Worm (Caenorhabditis elegans) whole organism, L2 larva: Measurements from ENCODE around the gene T11B7.5.

Source experiments
- C34F6.9 ChIP-seq: fragments of 150-350 bp; optimal IDR thresholded peaks from 2 replicates; lab custom pipeline; 2014; ENCODE audit warnings: missing biosample characterization, missing genetic modification characterization
- F13H6.1 ChIP-seq: sonication (generic microtip); optimal IDR thresholded peaks from 2 replicates; lab custom pipeline; 2016; ENCODE audit warnings: missing genetic modification characterization, missing compliant biosample characterization
- R02D3.7 ChIP-seq: fragments of 150-350 bp; optimal IDR thresholded peaks from 2 replicates; lab custom pipeline; 2014; ENCODE audit warnings: missing biosample characterization, missing genetic modification characterization
- Y55F3AM.14 ChIP-seq: fragments of 200-800 bp; sonication (Bioruptor generic); optimal IDR thresholded peaks from 2 replicates; lab custom pipeline; 2018; ENCODE audit warnings: mild to moderate bottlenecking, missing genetic modification characterization, missing compliant biosample characterization
- ZK546.5 ChIP-seq: sonication (generic microtip); optimal IDR thresholded peaks from 2 replicates; lab custom pipeline; 2017; ENCODE audit warnings: missing biosample characterization, missing genetic modification characterization
- alr-1 ChIP-seq: fragments of 150-350 bp; optimal IDR thresholded peaks from 2 replicates; lab custom pipeline; 2014; ENCODE audit warnings: missing biosample characterization, missing genetic modification characterization
- aly-2 ChIP-seq: fragments of 150-350 bp; optimal IDR thresholded peaks from 2 replicates; lab custom pipeline; 2014; ENCODE audit warnings: missing biosample characterization, missing genetic modification characterization
- ama-1 ChIP-seq: fragments of 150-350 bp; optimal IDR thresholded peaks from 2 replicates; lab custom pipeline; 2018; ENCODE audit warnings: inconsistent platforms
- blmp-1 ChIP-seq: sonication (generic microtip); optimal IDR thresholded peaks from 2 replicates; lab custom pipeline; 2017; ENCODE audit warnings: missing genetic modification characterization, mild to moderate bottlenecking, missing compliant biosample characterization, antibody characterized with exemption, moderate library complexity; ENCODE audit not compliant: insufficient read depth
- ceh-16 ChIP-seq: fragments of 150-350 bp; optimal IDR thresholded peaks from 2 replicates; lab custom pipeline; 2014; ENCODE audit warnings: missing biosample characterization, missing genetic modification characterization
- ceh-82 ChIP-seq: fragments of 150-350 bp; optimal IDR thresholded peaks from 2 replicates; lab custom pipeline; 2014; ENCODE audit warnings: missing biosample characterization, missing genetic modification characterization
- crh-2 ChIP-seq: sonication (generic microtip); optimal IDR thresholded peaks from 2 replicates; lab custom pipeline; 2017; ENCODE audit warnings: missing biosample characterization, missing genetic modification characterization
- dmd-4 ChIP-seq: sonication (generic microtip); optimal IDR thresholded peaks from 2 replicates; lab custom pipeline; 2017; ENCODE audit warnings: missing biosample characterization, missing genetic modification characterization
- elt-1 ChIP-seq: fragments of 150-350 bp; optimal IDR thresholded peaks from 2 replicates; lab custom pipeline; 2014; ENCODE audit warnings: missing biosample characterization, missing genetic modification characterization
- elt-3 ChIP-seq: sonication (generic microtip); optimal IDR thresholded peaks from 2 replicates; lab custom pipeline; 2017; ENCODE audit warnings: missing biosample characterization, missing genetic modification characterization
- fos-1 ChIP-seq: fragments of 150-350 bp; optimal IDR thresholded peaks from 2 replicates; lab custom pipeline; 2014; ENCODE audit warnings: missing biosample characterization, missing genetic modification characterization
- gmeb-1 ChIP-seq: fragments of 150-350 bp; optimal IDR thresholded peaks from 2 replicates; lab custom pipeline; 2014; ENCODE audit warnings: missing biosample characterization, missing genetic modification characterization
- lin-11 ChIP-seq: fragments of 150-350 bp; sonication (generic microtip); optimal IDR thresholded peaks from 2 replicates; lab custom pipeline; 2014; ENCODE audit warnings: missing biosample characterization, missing genetic modification characterization, inconsistent platforms, mixed read lengths
- lin-13 ChIP-seq: fragments of 150-350 bp; optimal IDR thresholded peaks from 2 replicates; lab custom pipeline; 2014; ENCODE audit warnings: missing biosample characterization, missing genetic modification reagents, missing genetic modification characterization
- lin-39 ChIP-seq: fragments of 150-350 bp; optimal IDR thresholded peaks from 2 replicates; lab custom pipeline; 2014; ENCODE audit warnings: missing biosample characterization, missing genetic modification reagents, missing genetic modification characterization
- lsy-2 ChIP-seq, 2 experiments: fragments of 150-350 bp in 1 of 2; sonication (generic microtip) in 1 of 2; optimal IDR thresholded peaks; 2 replicates each; lab custom pipeline; 2014 to 2017; ENCODE audit warnings: missing biosample characterization in 2 of 2, missing genetic modification characterization in 2 of 2
- mab-5 ChIP-seq: fragments of 150-350 bp; optimal IDR thresholded peaks from 2 replicates; lab custom pipeline; 2014; ENCODE audit warnings: missing biosample characterization, missing genetic modification characterization
- mbf-1 ChIP-seq: sonication (generic microtip); optimal IDR thresholded peaks from 2 replicates; lab custom pipeline; 2017; ENCODE audit warnings: missing biosample characterization, missing genetic modification characterization
- mdl-1 ChIP-seq, 2 experiments: fragments of 150-350 bp in 1 of 2; sonication (generic microtip) in 1 of 2; optimal IDR thresholded peaks; 2 replicates each; lab custom pipeline; 2017; ENCODE audit warnings: missing biosample characterization in 2 of 2, missing genetic modification characterization in 2 of 2
- nhr-10 ChIP-seq: sonication (generic microtip); optimal IDR thresholded peaks from 2 replicates; lab custom pipeline; 2017; ENCODE audit warnings: missing biosample characterization, missing genetic modification characterization
- nhr-11 ChIP-seq: fragments of 150-350 bp; optimal IDR thresholded peaks from 2 replicates; lab custom pipeline; 2014; ENCODE audit warnings: missing biosample characterization, missing genetic modification characterization
- nhr-12 ChIP-seq: fragments of 150-350 bp; optimal IDR thresholded peaks from 2 replicates; lab custom pipeline; 2014; ENCODE audit warnings: missing biosample characterization, missing genetic modification characterization
- nhr-129 ChIP-seq: fragments of 150-350 bp; optimal IDR thresholded peaks from 2 replicates; lab custom pipeline; 2014; ENCODE audit warnings: missing biosample characterization, missing genetic modification characterization
- nhr-21 ChIP-seq: fragments of 150-350 bp; optimal IDR thresholded peaks from 2 replicates; lab custom pipeline; 2014; ENCODE audit warnings: missing biosample characterization, missing genetic modification characterization
- nhr-23 ChIP-seq: fragments of 150-350 bp; optimal IDR thresholded peaks from 2 replicates; lab custom pipeline; 2014; ENCODE audit warnings: missing biosample characterization, missing genetic modification reagents, missing genetic modification characterization
- nhr-237 ChIP-seq: fragments of 150-350 bp; optimal IDR thresholded peaks from 2 replicates; lab custom pipeline; 2014; ENCODE audit warnings: missing biosample characterization, missing genetic modification characterization
- nhr-25 ChIP-seq: fragments of 150-350 bp; sonication (generic microtip); optimal IDR thresholded peaks from 3 replicates; lab custom pipeline; 2014; ENCODE audit warnings: missing biosample characterization, missing genetic modification characterization
- nhr-6 ChIP-seq: fragments of 150-350 bp; optimal IDR thresholded peaks from 2 replicates; lab custom pipeline; 2014; ENCODE audit warnings: missing biosample characterization, missing genetic modification characterization
- nhr-77 ChIP-seq: fragments of 150-350 bp; optimal IDR thresholded peaks from 2 replicates; lab custom pipeline; 2014; ENCODE audit warnings: missing biosample characterization, missing genetic modification characterization
- peb-1 ChIP-seq: fragments of 150-350 bp; optimal IDR thresholded peaks from 2 replicates; lab custom pipeline; 2014; ENCODE audit warnings: missing biosample characterization, missing genetic modification characterization
- sem-4 ChIP-seq: fragments of 150-350 bp; optimal IDR thresholded peaks from 2 replicates; lab custom pipeline; 2014; ENCODE audit warnings: missing biosample characterization, missing genetic modification reagents, missing genetic modification characterization
- skn-1 ChIP-seq: sonication (generic microtip); optimal IDR thresholded peaks from 2 replicates; lab custom pipeline; 2017; ENCODE audit warnings: missing biosample characterization, missing genetic modification characterization
- sma-3 ChIP-seq: sonication (generic microtip); optimal IDR thresholded peaks from 2 replicates; lab custom pipeline; 2016; ENCODE audit warnings: missing genetic modification reagents, missing genetic modification characterization, missing compliant biosample characterization
- sma-9 ChIP-seq, 2 experiments: fragments of 150-350 bp in 1 of 2; sonication (generic microtip) in 1 of 2; optimal IDR thresholded peaks; 2 replicates each; lab custom pipeline; 2014 to 2016; ENCODE audit warnings: missing genetic modification characterization in 2 of 2, mild to moderate bottlenecking in 1 of 2, missing biosample characterization in 1 of 2, missing compliant biosample characterization in 1 of 2, missing genetic modification reagents in 1 of 2, moderate library complexity in 1 of 2
- snpc-4 ChIP-seq: fragments of 150-350 bp; optimal IDR thresholded peaks from 2 replicates; lab custom pipeline; 2014; ENCODE audit warnings: missing biosample characterization, missing genetic modification characterization
- unc-39 ChIP-seq: fragments of 150-350 bp; optimal IDR thresholded peaks from 2 replicates; lab custom pipeline; 2014; ENCODE audit warnings: missing biosample characterization, missing genetic modification characterization
- unc-55 ChIP-seq: fragments of 150-350 bp; sonication (generic microtip); optimal IDR thresholded peaks from 3 replicates; lab custom pipeline; 2014; ENCODE audit warnings: missing biosample characterization, missing genetic modification reagents, missing genetic modification characterization
- unc-62 ChIP-seq: fragments of 150-350 bp; optimal IDR thresholded peaks from 2 replicates; lab custom pipeline; 2014; ENCODE audit warnings: missing biosample characterization, missing genetic modification reagents, missing genetic modification characterization
- zag-1 ChIP-seq: fragments of 150-350 bp; optimal IDR thresholded peaks from 2 replicates; lab custom pipeline; 2014; ENCODE audit warnings: missing biosample characterization, missing genetic modification characterization
- ztf-1 ChIP-seq: fragments of 200-800 bp; sonication (Bioruptor generic); conservative IDR thresholded peaks from 2 replicates; pipeline ENCODE4 v1.3.6; 2022; ENCODE audit warnings: missing genetic modification characterization, missing compliant biosample characterization
- ztf-11 ChIP-seq: sonication (generic microtip); optimal IDR thresholded peaks from 2 replicates; lab custom pipeline; 2017; ENCODE audit warnings: missing biosample characterization, missing genetic modification characterization
- ztf-4 ChIP-seq: fragments of 150-350 bp; optimal IDR thresholded peaks from 2 replicates; lab custom pipeline; 2014; ENCODE audit warnings: missing biosample characterization, missing genetic modification characterization

Gene T11B7.5

ce11 chrIV:8855963-8856362, at the start of gene T11B7.5:
Gene T11B7.5, minus strand, starts transcription at chrIV:8856063.
- TF ChIP-seq nhr-25: no peak
- TF ChIP-seq ceh-82 (tag; lab: Kevin White, UChicago): no peak
- no peak for TF ChIP-seq unc-39 (tag; lab: Kevin White, UChicago)
- no peak for TF ChIP-seq lsy-2 (tag; optimal IDR thresholded peaks at IDR 0.05; lab: Kevin White, UChicago)
- no peak for TF ChIP-seq ZK546.5 (tag; lab: Kevin White, UChicago)
- TF ChIP-seq skn-1 (tag; lab: Kevin White, UChicago): no peak
- TF ChIP-seq lin-13 (GFP tag; lab: Kevin White, UChicago): no peak

DNA sequence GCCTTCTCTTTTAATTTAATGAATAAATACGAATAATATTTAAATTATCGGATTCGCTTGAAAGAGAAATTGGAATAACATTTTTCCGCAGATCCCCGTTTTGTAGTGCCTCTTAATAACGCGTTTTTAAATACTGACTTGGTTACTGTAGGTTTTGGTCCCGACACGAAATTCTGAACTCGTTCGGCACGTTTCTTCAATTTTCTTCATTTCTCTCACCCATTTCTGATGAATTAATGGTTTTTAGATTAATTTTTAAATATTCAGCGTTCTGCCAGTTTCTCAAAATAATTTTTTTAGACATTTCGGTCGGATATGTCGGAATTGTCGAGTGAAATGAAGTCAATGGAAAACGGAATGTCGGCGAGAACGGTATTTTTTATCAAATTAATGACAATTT, 45.5 kb upstream of the T11B7.5 start, which contains the start of gene C27B7.5:
Gene C27B7.5, plus strand, starts transcription at position 301 of the 400 bp plus-strand sequence.
- TF ChIP-seq nhr-77: no peak
- no peak for TF ChIP-seq dmd-4 (tag; lab: Kevin White, UChicago)
- TF ChIP-seq ZK546.5 (tag; lab: Kevin White, UChicago): no peak
- no peak for TF ChIP-seq nhr-25
- TF ChIP-seq mab-5 (tag; lab: Kevin White, UChicago): no peak
- no peak for TF ChIP-seq alr-1 (tag; lab: Kevin White, UChicago)
- TF ChIP-seq ceh-16: no peak
- no peak for TF ChIP-seq ztf-4 (tag; lab: Kevin White, UChicago)
- TF ChIP-seq nhr-12 (tag; lab: Kevin White, UChicago): no peak
- TF ChIP-seq lin-39 (tag; lab: Kevin White, UChicago): no peak
- TF ChIP-seq blmp-1 (tag; lab: Kevin White, UChicago): no peak
- TF ChIP-seq ceh-82 (tag; lab: Kevin White, UChicago): no peak
- TF ChIP-seq unc-62 (GFP tag; lab: Kevin White, UChicago): no peak

DNA sequence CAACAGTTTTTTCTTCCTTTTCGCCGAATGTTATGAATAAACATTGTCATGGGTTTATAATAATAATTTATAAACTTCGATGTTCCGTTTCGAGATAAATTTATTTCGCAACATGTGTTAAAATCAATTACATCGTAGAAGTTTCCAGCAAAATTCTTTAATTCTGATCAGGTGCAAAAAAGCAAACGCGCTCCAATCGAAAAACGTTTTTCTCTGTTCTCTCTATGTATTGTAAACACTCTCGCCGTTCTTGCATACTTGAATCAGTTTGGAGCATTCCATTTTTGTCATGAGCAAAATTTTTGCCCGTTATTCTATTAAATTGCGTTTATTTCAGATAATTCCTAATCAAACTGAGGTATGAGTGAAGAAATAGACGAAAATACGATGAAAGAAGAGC, 37.9 kb upstream of the T11B7.5 start, which contains the start of gene rad-54.L2:
Gene rad-54.L2, plus strand, starts transcription at position 332 of the 400 bp plus-strand sequence.
- TF ChIP-seq zag-1 (tag; lab: Kevin White, UChicago): no peak
- no peak for TF ChIP-seq mab-5 (tag; lab: Kevin White, UChicago)
- TF ChIP-seq lin-13 (GFP tag; lab: Kevin White, UChicago): peak; percentile 37
- TF ChIP-seq lin-11: no peak
- TF ChIP-seq nhr-25: peak; percentile 61
- TF ChIP-seq nhr-12 (tag; lab: Kevin White, UChicago): no peak
- TF ChIP-seq gmeb-1 (tag; lab: Kevin White, UChicago): peak; percentile 46
- TF ChIP-seq aly-2 (tag; lab: Kevin White, UChicago): no peak
- no peak for TF ChIP-seq ceh-16
- no peak for TF ChIP-seq R02D3.7 (tag; lab: Kevin White, UChicago)
- peak; percentile 64 for TF ChIP-seq nhr-129 (tag; lab: Kevin White, UChicago)
- TF ChIP-seq elt-3 (tag; lab: Kevin White, UChicago): no peak
- TF ChIP-seq lsy-2 (tag; optimal IDR thresholded peaks at IDR 0.05; lab: Kevin White, UChicago): peak; percentile 30 to 72
- TF ChIP-seq dmd-4 (tag; lab: Kevin White, UChicago): no peak
- TF ChIP-seq crh-2 (tag; lab: Kevin White, UChicago): peak; percentile 80
- no peak for TF ChIP-seq blmp-1 (tag; lab: Kevin White, UChicago)
- TF ChIP-seq snpc-4 (tag; lab: Kevin White, UChicago): peak; percentile 52
- peak; percentile 39 for TF ChIP-seq nhr-10
- peak; percentile 29 for TF ChIP-seq F13H6.1 (tag; lab: Kevin White, UChicago)
- no peak for TF ChIP-seq ZK546.5 (tag; lab: Kevin White, UChicago)
- TF ChIP-seq ztf-11 (tag; lab: Kevin White, UChicago): no peak
- no peak for TF ChIP-seq mdl-1 (tag; optimal IDR thresholded peaks at IDR 0.05; lab: Kevin White, UChicago)
- TF ChIP-seq ceh-82 (tag; lab: Kevin White, UChicago): no peak
- TF ChIP-seq mbf-1 (tag; lab: Kevin White, UChicago): no peak
- TF ChIP-seq lin-39 (tag; lab: Kevin White, UChicago): no peak
- TF ChIP-seq sma-9 (GFP tag; optimal IDR thresholded peaks at IDR 0.05; lab: Kevin White, UChicago): no peak
- no peak for TF ChIP-seq sma-9 (tag; optimal IDR thresholded peaks at IDR 0.05; lab: Kevin White, UChicago)
- no peak for TF ChIP-seq nhr-77
- no peak for TF ChIP-seq nhr-237 (tag; lab: Kevin White, UChicago)
- no peak for TF ChIP-seq unc-62 (GFP tag; lab: Kevin White, UChicago)
- no peak for TF ChIP-seq nhr-6 (tag; lab: Kevin White, UChicago)
- no peak for TF ChIP-seq ztf-4 (tag; lab: Kevin White, UChicago)
- TF ChIP-seq elt-1 (tag; lab: Kevin White, UChicago): no peak
- no peak for TF ChIP-seq skn-1 (tag; lab: Kevin White, UChicago)
- peak; percentile 36 for TF ChIP-seq sma-3 (GFP tag; lab: Kevin White, UChicago)
- no peak for TF ChIP-seq nhr-23 (tag; lab: Kevin White, UChicago)
- TF ChIP-seq C34F6.9 (tag; lab: Kevin White, UChicago): peak; percentile 96
- TF ChIP-seq nhr-11 (tag; lab: Kevin White, UChicago): no peak
- TF ChIP-seq ztf-1 (GFP tag; lab: Robert Waterston, UW): no peak
- TF ChIP-seq fos-1 (tag; lab: Kevin White, UChicago): peak; percentile 63
- no peak for TF ChIP-seq sem-4 (tag; lab: Kevin White, UChicago)
- no peak for TF ChIP-seq nhr-21 (tag; lab: Kevin White, UChicago)
- no peak for TF ChIP-seq unc-39 (tag; lab: Kevin White, UChicago)
- TF ChIP-seq unc-55 (GFP tag; lab: Kevin White, UChicago): peak; percentile 86
- no peak for TF ChIP-seq ama-1
- TF ChIP-seq peb-1: no peak
- TF ChIP-seq Y55F3AM.14 (GFP tag; lab: Kevin White, UChicago): no peak
- TF ChIP-seq alr-1 (tag; lab: Kevin White, UChicago): no peak
